Fruit fly (Drosophila melanogaster): Measurements from ENCODE around the gene CG2975.

Gene CG2975

dm6 chr2L:2861140-2861884, 21.4 kb downstream of the CG2975 start (continued):
- TF ChIP-seq Sry-δ (GFP tag; optimal IDR thresholded peaks at IDR 0.05): no peak
- TF ChIP-seq PHDP (tag; optimal IDR thresholded peaks at IDR 0.05): peak; percentile 5
- no peak for TF ChIP-seq esg (GFP tag; conservative IDR thresholded peaks at IDR 0.05)
- TF ChIP-seq CG30431 (GFP tag; optimal IDR thresholded peaks at IDR 0.05): no peak
- 0 out of 2 replicates have a peak, but pooled peaks have one; percentile 34 for TF ChIP-seq bbx (GFP tag; IDR thresholded peaks at IDR 0.05; ENCODE audit: partially characterized antibody)
- no peak for TF ChIP-seq vfl (GFP tag; optimal IDR thresholded peaks at IDR 0.05)
- TF ChIP-seq HmgD (GFP tag; optimal IDR thresholded peaks at IDR 0.05): no peak
- no peak for TF ChIP-seq da (GFP tag; optimal IDR thresholded peaks at IDR 0.05)
- TF ChIP-seq pros (GFP tag; optimal IDR thresholded peaks at IDR 0.05): no peak
- no peak for TF ChIP-seq crc (GFP tag; optimal IDR thresholded peaks at IDR 0.05)
- TF ChIP-seq NC2β (GFP tag; optimal IDR thresholded peaks at IDR 0.05): no peak
- TF ChIP-seq CG2678 (tag; optimal IDR thresholded peaks at IDR 0.05): no peak
- TF ChIP-seq ac (GFP tag; optimal IDR thresholded peaks at IDR 0.05): no peak
- TF ChIP-seq Elba2 (GFP tag; optimal IDR thresholded peaks at IDR 0.05): no peak
- peak in 1 of 2 experiments; percentile 27 for TF ChIP-seq Pdp1 (GFP tag; optimal IDR thresholded peaks at IDR 0.05)
- peak; percentile 52 for TF ChIP-seq mirr (GFP tag; optimal IDR thresholded peaks at IDR 0.05)
- no peak for TF ChIP-seq CG6683 (GFP tag; optimal IDR thresholded peaks at IDR 0.05)
- TF ChIP-seq CG13424 (tag; optimal IDR thresholded peaks at IDR 0.05): no peak
- peak; percentile 24 for TF ChIP-seq Fer1 (GFP tag; optimal IDR thresholded peaks at IDR 0.05)
- TF ChIP-seq CG4707 (GFP tag; optimal IDR thresholded peaks at IDR 0.05): peak; percentile 43
- no peak for TF ChIP-seq inv (GFP tag; IDR thresholded peaks at IDR 0.05; ENCODE audit: partially characterized antibody)
- no peak for TF ChIP-seq chn (GFP tag; optimal IDR thresholded peaks at IDR 0.05)
- TF ChIP-seq CG12942 (GFP tag; optimal IDR thresholded peaks at IDR 0.05): no peak
- no peak for TF ChIP-seq CG5245 (GFP tag; optimal IDR thresholded peaks at IDR 0.05)
- TF ChIP-seq CG6689 (GFP tag; IDR thresholded peaks at IDR 0.05): no peak
- TF ChIP-seq odd (GFP tag; optimal IDR thresholded peaks at IDR 0.05): peak; percentile 40
- TF ChIP-seq sqz (GFP tag; optimal IDR thresholded peaks at IDR 0.05): peak; percentile 74
- peak; percentile 28; the same call in 1 of the 2 replicates for TF ChIP-seq CG14014 (GFP tag; IDR thresholded peaks at IDR 0.05)
- TF ChIP-seq ato (GFP tag; IDR thresholded peaks at IDR 0.05; ENCODE audit: partially characterized antibody): no peak
- TF ChIP-seq CG10543 (GFP tag; optimal IDR thresholded peaks at IDR 0.05): peak; percentile 72
- peak; percentile 94 for TF ChIP-seq z (GFP tag; IDR thresholded peaks at IDR 0.05)
- TF ChIP-seq ci (GFP tag; IDR thresholded peaks at IDR 0.05): peak; percentile 77
- no peak for TF ChIP-seq CG12299 (tag; optimal IDR thresholded peaks at IDR 0.05)
- TF ChIP-seq B-H2 (GFP tag; optimal IDR thresholded peaks at IDR 0.05): no peak
- TF ChIP-seq CG31365 (tag; optimal IDR thresholded peaks at IDR 0.05): peak; percentile 30
- no peak for TF ChIP-seq CG30403 (GFP tag; optimal IDR thresholded peaks at IDR 0.05)
- 0 out of 3 replicates have a peak, but pooled peaks have one; percentile 12 for TF ChIP-seq CG11695 (GFP tag; IDR thresholded peaks at IDR 0.05)
- no peak for TF ChIP-seq Awh (GFP tag; IDR thresholded peaks at IDR 0.05)
- TF ChIP-seq CG34224 (GFP tag; IDR thresholded peaks at IDR 0.05; ENCODE audit: partially characterized antibody): peak; percentile 21; the same call in 1 of the 3 replicates
- peak; percentile 22 for TF ChIP-seq pfk (GFP tag; optimal IDR thresholded peaks at IDR 0.05)
- no peak for TF ChIP-seq CG7963 (GFP tag; IDR thresholded peaks at IDR 0.05; ENCODE audit: partially characterized antibody)
- TF ChIP-seq so (GFP tag; IDR thresholded peaks at IDR 0.05): 0 out of 3 replicates have a peak, but pooled peaks have one; percentile 13
- no peak for TF ChIP-seq kah (GFP tag; optimal IDR thresholded peaks at IDR 0.05)
- peak; percentile 39 for TF ChIP-seq fd64A (GFP tag; optimal IDR thresholded peaks at IDR 0.05)
- peak; percentile 19; the same call in 1 of the 2 replicates for TF ChIP-seq onecut (GFP tag; IDR thresholded peaks at IDR 0.05)
- TF ChIP-seq bab2 (GFP tag; optimal IDR thresholded peaks at IDR 0.05): no peak
- no peak for TF ChIP-seq CG14667 (GFP tag; IDR thresholded peaks at IDR 0.05)
- TF ChIP-seq CG8765 (GFP tag; IDR thresholded peaks at IDR 0.05): no peak
- peak; percentile 15 for TF ChIP-seq sd (tag; optimal IDR thresholded peaks at IDR 0.05)

Data from whole organism, embryonic.